Worm (Caenorhabditis elegans): ENCODE measurements around the gene msp-152.
A peak's percentile ranks its signal among the peaks of the same experiment; 100 is the strongest.
"Not testable (repeated sequence)": the region's sequence is repeated elsewhere in the genome, so short reads cannot be mapped to it uniquely, and the experiment has no call there.

msp-152 gene

ce11 chrII:4916462-4916861, 16.4 kb upstream of the msp-152 start, which contains the start of gene msp-31:
msp-31 (minus strand) TSS chrII:4916562.
- TF ChIP-seq ZK546.5, jun-1, ceh-82 (tag; optimal IDR thresholded peaks at IDR 0.05): not testable (repeated sequence)

- TF ChIP-seq fos-1 (tag; optimal IDR thresholded peaks at IDR 0.05) (no peak), nhr-25 (tag; optimal IDR thresholded peaks at IDR 0.05) (peak; percentile 32), daf-12 (tag; optimal IDR thresholded peaks at IDR 0.05) (no peak), nhr-77 (tag; optimal IDR thresholded peaks at IDR 0.05) (no peak), egl-5 (tag; optimal IDR thresholded peaks at IDR 0.05) (no peak), nhr-23 (tag; optimal IDR thresholded peaks at IDR 0.05) (no peak)
Measured at ce11 chrII:4918501-4919021, 14.3 kb upstream of the msp-152 start.

ce11 chrII:4920608-4921007, 12.2 kb upstream of the msp-152 start:
- TF ChIP-seq pqm-1 (tag; optimal IDR thresholded peaks at IDR 0.05) (peak; percentile 32), fkh-2 (tag; optimal IDR thresholded peaks at IDR 0.05) (no peak), nhr-25 (tag; optimal IDR thresholded peaks at IDR 0.05) (peak; percentile 11), elt-2 (tag; optimal IDR thresholded peaks at IDR 0.05) (peak; percentile 80), unc-39 (tag; optimal IDR thresholded peaks at IDR 0.05) (no peak), egl-5 (tag; optimal IDR thresholded peaks at IDR 0.05) (no peak)

- TF ChIP-seq ztf-4 (tag; optimal IDR thresholded peaks at IDR 0.05), result no peak
- no peak for TF ChIP-seq nhr-76 (tag; optimal IDR thresholded peaks at IDR 0.05)
- TF ChIP-seq ceh-16 (tag; optimal IDR thresholded peaks at IDR 0.05), result no peak
- no peak for TF ChIP-seq lsy-12 (tag; optimal IDR thresholded peaks at IDR 0.05)
- no peak for TF ChIP-seq nhr-67 (tag; optimal IDR thresholded peaks at IDR 0.05)
- TF ChIP-seq tbx-2 (tag; optimal IDR thresholded peaks at IDR 0.05), result no peak
Measured at ce11 chrII:4924729-4925128, 8.1 kb upstream of the msp-152 start.

- TF ChIP-seq ceh-16 (tag; optimal IDR thresholded peaks at IDR 0.05) (no peak), nhr-237 (tag; optimal IDR thresholded peaks at IDR 0.05) (no peak), ztf-11 (tag; optimal IDR thresholded peaks at IDR 0.05) (no peak), ceh-9 (tag; optimal IDR thresholded peaks at IDR 0.05) (no peak), nfya-1 (tag; optimal IDR thresholded peaks at IDR 0.05; ENCODE audit: insufficient read depth) (no peak), ceh-28 (tag; optimal IDR thresholded peaks at IDR 0.05) (no peak), skn-1 (tag; optimal IDR thresholded peaks at IDR 0.05) (no peak), mml-1 (tag; optimal IDR thresholded peaks at IDR 0.05) (no peak), egl-5 (tag; optimal IDR thresholded peaks at IDR 0.05) (no peak), elt-2 (tag; optimal IDR thresholded peaks at IDR 0.05) (peak; percentile 100), aly-2 (tag; optimal IDR thresholded peaks at IDR 0.05) (no peak), sea-2 (GFP tag; optimal IDR thresholded peaks at IDR 0.05) (no peak), pqm-1 (tag; optimal IDR thresholded peaks at IDR 0.05) (peak; percentile 96), pha-4 (tag; optimal IDR thresholded peaks at IDR 0.05) (peak; percentile 74), fos-1 (tag; optimal IDR thresholded peaks at IDR 0.05) (no peak), ZK546.5 (tag; optimal IDR thresholded peaks at IDR 0.05) (no peak), nhr-28 (tag; optimal IDR thresholded peaks at IDR 0.05) (no peak), jun-1 (tag; optimal IDR thresholded peaks at IDR 0.05) (peak; percentile 76), elt-3 (tag; optimal IDR thresholded peaks at IDR 0.05) (no peak), snpc-4 (tag; optimal IDR thresholded peaks at IDR 0.05) (no peak), egl-27 (tag; optimal IDR thresholded peaks at IDR 0.05) (no peak), zag-1 (tag; optimal IDR thresholded peaks at IDR 0.05) (no peak)
Measured at ce11 chrII:4925198-4925764, 7.5 kb upstream of the msp-152 start, which contains the start of gene aagr-2. aagr-2 (minus strand) TSS chrII:4925248.

Data from whole organism, L3 larva.